Worm (Caenorhabditis elegans) whole organism, L1 larva: ENCODE results near the gene cku-80.
A peak's percentile ranks its signal among the peaks of the same experiment; 100 is the strongest.

Source experiments
- C16A3.4 ChIP-seq: fragments of 150-350 bp; optimal IDR thresholded peaks from 2 replicates; lab custom pipeline; 2014; ENCODE audit warnings: missing biosample characterization, missing genetic modification characterization
- C34B4.2 ChIP-seq: sonication (generic microtip); optimal IDR thresholded peaks from 2 replicates; lab custom pipeline; 2017; ENCODE audit warnings: mild to moderate bottlenecking, missing genetic modification characterization, missing compliant biosample characterization
- F16B12.6 ChIP-seq: fragments of 150-350 bp; optimal IDR thresholded peaks from 2 replicates; lab custom pipeline; 2014; ENCODE audit warnings: missing biosample characterization, missing genetic modification characterization
- Y116A8C.19 ChIP-seq: sonication (generic microtip); optimal IDR thresholded peaks from 2 replicates; lab custom pipeline; 2016; ENCODE audit warnings: missing compliant biosample characterization, missing genetic modification characterization, borderline replicate concordance
- alr-1 ChIP-seq: fragments of 200-800 bp; sonication (Bioruptor generic); optimal IDR thresholded peaks from 2 replicates; lab custom pipeline; 2018; ENCODE audit warnings: borderline replicate concordance, mild to moderate bottlenecking, missing genetic modification characterization, missing compliant biosample characterization
- aly-2 ChIP-seq: fragments of 150-350 bp; optimal IDR thresholded peaks from 2 replicates; lab custom pipeline; 2014; ENCODE audit warnings: missing biosample characterization, missing genetic modification characterization
- ceh-82 ChIP-seq, 3 experiments: fragments of 150-350 bp in 1 of 3; sonication (generic microtip) in 2 of 3; optimal IDR thresholded peaks; 2 replicates each; lab custom pipeline; 2014 to 2017; ENCODE audit warnings: missing biosample characterization in 3 of 3, missing genetic modification characterization in 3 of 3
- dpl-1 ChIP-seq, 3 experiments: fragments of 150-350 bp in 2 of 3; sonication (generic microtip) in 1 of 3; optimal IDR thresholded peaks; 2 replicates each; lab custom pipeline; 2014 to 2017; ENCODE audit warnings: missing biosample characterization in 3 of 3, missing genetic modification characterization in 3 of 3, missing genetic modification reagents in 3 of 3
- efl-3 ChIP-seq: fragments of 200-800 bp; sonication (Bioruptor generic); optimal IDR thresholded peaks from 2 replicates; lab custom pipeline; 2018; ENCODE audit warnings: mild to moderate bottlenecking, missing genetic modification characterization, missing compliant biosample characterization
- egl-13 ChIP-seq: sonication (generic microtip); optimal IDR thresholded peaks from 2 replicates; lab custom pipeline; 2016; ENCODE audit warnings: missing genotype, missing genetic modification reagents, missing genetic modification characterization, missing compliant biosample characterization
- fkh-8 ChIP-seq: sonication (generic microtip); optimal IDR thresholded peaks from 2 replicates; lab custom pipeline; 2016; ENCODE audit warnings: mild to moderate bottlenecking, missing genetic modification characterization, missing compliant biosample characterization
- fos-1 ChIP-seq: fragments of 150-350 bp; optimal IDR thresholded peaks from 2 replicates; lab custom pipeline; 2014; ENCODE audit warnings: missing biosample characterization, missing genetic modification characterization
- grh-1 ChIP-seq: fragments of 200-800 bp; sonication (Bioruptor generic); IDR thresholded peaks from 2 replicates; pipeline ENCODE4 v1.3.6; 2022; ENCODE audit warnings: missing genetic modification reagents, missing genetic modification characterization, missing compliant biosample characterization
- hlh-17 ChIP-seq: fragments of 200-800 bp; sonication (Bioruptor generic); optimal IDR thresholded peaks from 2 replicates; lab custom pipeline; 2018; ENCODE audit warnings: missing genetic modification characterization, mild to moderate bottlenecking, missing compliant biosample characterization, moderate library complexity, borderline replicate concordance
- hlh-4 ChIP-seq: sonication (generic microtip); optimal IDR thresholded peaks from 2 replicates; lab custom pipeline; 2016; ENCODE audit warnings: mild to moderate bottlenecking, missing genetic modification characterization, missing compliant biosample characterization
- hpl-2 ChIP-seq: fragments of 150-350 bp; optimal IDR thresholded peaks from 2 replicates; lab custom pipeline; 2014; ENCODE audit warnings: missing biosample characterization, missing genetic modification reagents, missing genetic modification characterization
- irx-1 ChIP-seq: sonication (generic microtip); optimal IDR thresholded peaks from 2 replicates; lab custom pipeline; 2016; ENCODE audit warnings: missing genetic modification characterization, missing compliant biosample characterization
- isw-1 ChIP-seq: fragments of 200-800 bp; sonication (Bioruptor generic); IDR thresholded peaks from 2 replicates; pipeline ENCODE4 v1.3.6; 2022; ENCODE audit warnings: missing genetic modification characterization, missing compliant biosample characterization
- jun-1 ChIP-seq: fragments of 150-350 bp; optimal IDR thresholded peaks from 2 replicates; lab custom pipeline; 2014; ENCODE audit warnings: missing biosample characterization, missing genetic modification reagents, missing genetic modification characterization
- lin-14 ChIP-seq: fragments of 200-800 bp; sonication (Bioruptor generic); optimal IDR thresholded peaks from 2 replicates; lab custom pipeline; 2018; ENCODE audit warnings: mild to moderate bottlenecking, missing genetic modification characterization, moderate library complexity, missing compliant biosample characterization
- lin-35 ChIP-seq, 2 experiments: fragments of 150-350 bp; optimal IDR thresholded peaks; 2 replicates each; lab custom pipeline; 2014; ENCODE audit warnings: missing biosample characterization in 2 of 2, missing genetic modification characterization in 2 of 2, missing genetic modification reagents in 2 of 2
- lir-3 ChIP-seq: sonication (generic microtip); optimal IDR thresholded peaks from 2 replicates; lab custom pipeline; 2016; ENCODE audit warnings: mild to moderate bottlenecking, missing genetic modification characterization, moderate library complexity, missing compliant biosample characterization; ENCODE audit not compliant: poor library complexity
- lsy-2 ChIP-seq, 2 experiments: fragments of 150-350 bp; optimal IDR thresholded peaks; 2 replicates each; lab custom pipeline; 2014; ENCODE audit warnings: missing biosample characterization in 2 of 2, missing genetic modification characterization in 2 of 2
- mab-9 ChIP-seq: fragments of 200-800 bp; sonication (Bioruptor generic); IDR thresholded peaks from 2 replicates; pipeline ENCODE4 v1.3.6; 2022; ENCODE audit warnings: missing genetic modification reagents, missing genetic modification characterization, missing compliant biosample characterization
- mep-1 ChIP-seq: fragments of 150-350 bp; optimal IDR thresholded peaks from 2 replicates; lab custom pipeline; 2014; ENCODE audit warnings: missing biosample characterization, missing genetic modification characterization
- nhr-11 ChIP-seq: fragments of 150-350 bp; optimal IDR thresholded peaks from 2 replicates; lab custom pipeline; 2014; ENCODE audit warnings: missing biosample characterization, missing genetic modification characterization
- nhr-237 ChIP-seq: fragments of 150-350 bp; optimal IDR thresholded peaks from 2 replicates; lab custom pipeline; 2014; ENCODE audit warnings: missing biosample characterization, missing genetic modification characterization
- nhr-28 ChIP-seq: fragments of 150-350 bp; optimal IDR thresholded peaks from 2 replicates; lab custom pipeline; 2014; ENCODE audit warnings: missing biosample characterization, missing genetic modification characterization
- nhr-71 ChIP-seq: sonication (generic microtip); optimal IDR thresholded peaks from 2 replicates; lab custom pipeline; 2016; ENCODE audit warnings: mild to moderate bottlenecking, missing genetic modification characterization, moderate library complexity, missing compliant biosample characterization
- nhr-76 ChIP-seq: sonication (generic microtip); optimal IDR thresholded peaks from 2 replicates; lab custom pipeline; 2017; ENCODE audit warnings: missing biosample characterization, missing genetic modification characterization
- nhr-77 ChIP-seq: fragments of 150-350 bp; optimal IDR thresholded peaks from 2 replicates; lab custom pipeline; 2014; ENCODE audit warnings: missing biosample characterization, missing genetic modification characterization
- nhr-85 ChIP-seq: sonication (generic microtip); peaks from one replicate; lab custom pipeline; 2016; ENCODE audit warnings: missing genetic modification characterization, inconsistent platforms, missing compliant biosample characterization
- nhr-90 ChIP-seq: sonication (generic microtip); optimal IDR thresholded peaks from 2 replicates; lab custom pipeline; 2016; ENCODE audit warnings: mild to moderate bottlenecking, missing genetic modification characterization, missing compliant biosample characterization; ENCODE audit not compliant: poor library complexity
- pax-3 ChIP-seq: fragments of 200-800 bp; sonication (Bioruptor generic); optimal IDR thresholded peaks from 2 replicates; lab custom pipeline; 2018; ENCODE audit warnings: mild to moderate bottlenecking, missing genetic modification characterization, moderate library complexity, missing compliant biosample characterization
- pqm-1 ChIP-seq: sonication (generic microtip); optimal IDR thresholded peaks from 3 replicates; lab custom pipeline; 2017; ENCODE audit warnings: missing biosample characterization, missing genetic modification characterization
- snu-23 ChIP-seq: sonication (generic microtip); optimal IDR thresholded peaks from 2 replicates; lab custom pipeline; 2016; ENCODE audit warnings: missing genetic modification characterization, missing compliant biosample characterization
- sox-4 ChIP-seq: sonication (generic microtip); optimal IDR thresholded peaks from 2 replicates; lab custom pipeline; 2016; ENCODE audit warnings: missing genetic modification characterization, missing compliant biosample characterization
- unc-130 ChIP-seq: fragments of 150-350 bp; optimal IDR thresholded peaks from 2 replicates; lab custom pipeline; 2017; ENCODE audit warnings: missing biosample characterization, missing genetic modification characterization, inconsistent platforms
- unc-62 ChIP-seq: fragments of 150-350 bp; optimal IDR thresholded peaks from 2 replicates; lab custom pipeline; 2014; ENCODE audit warnings: missing biosample characterization, missing genetic modification reagents, missing genetic modification characterization
- vab-15 ChIP-seq: sonication (generic microtip); optimal IDR thresholded peaks from 2 replicates; lab custom pipeline; 2017; ENCODE audit warnings: missing genotype, mild to moderate bottlenecking, missing genetic modification characterization, missing compliant biosample characterization
- xbp-1 ChIP-seq: sonication (generic microtip); optimal IDR thresholded peaks from 2 replicates; lab custom pipeline; 2016; ENCODE audit warnings: missing genetic modification characterization, missing compliant biosample characterization
- ztf-4 ChIP-seq: fragments of 150-350 bp; optimal IDR thresholded peaks from 2 replicates; lab custom pipeline; 2014; ENCODE audit warnings: missing biosample characterization, missing genetic modification characterization

The cku-80 gene

ce11 chrIII:4456579-4456978 lies 36.9 kb downstream of the cku-80 start (continued):
- TF ChIP-seq hpl-2 (GFP tag; lab: Kevin White, UChicago), result no peak
- no peak for TF ChIP-seq Y116A8C.19 (tag; lab: Kevin White, UChicago)

- TF ChIP-seq nhr-90 (tag; lab: Kevin White, UChicago) (no peak), sox-4 (tag; lab: Kevin White, UChicago) (no peak), unc-62 (GFP tag; lab: Kevin White, UChicago) (no peak), aly-2 (tag; lab: Kevin White, UChicago) (no peak), unc-130 (no peak), nhr-85 (tag; lab: Kevin White, UChicago) (no peak), lir-3 (tag; lab: Kevin White, UChicago) (no peak), nhr-76 (tag; lab: Kevin White, UChicago) (no peak), pqm-1 (tag; lab: Kevin White, UChicago) (no peak), C16A3.4 (no peak), jun-1 (no peak), nhr-11 (no peak), irx-1 (tag; lab: Kevin White, UChicago) (no peak), snu-23 (no peak), nhr-77 (tag; lab: Kevin White, UChicago) (no peak), dpl-1 (GFP tag; optimal IDR thresholded peaks at IDR 0.05; lab: Kevin White, UChicago) (no peak), efl-3 (GFP tag; lab: Kevin White, UChicago) (no peak), F16B12.6 (tag; lab: Kevin White, UChicago) (no peak), C34B4.2 (tag; lab: Kevin White, UChicago) (no peak), ztf-4 (tag; lab: Kevin White, UChicago) (no peak), xbp-1 (no peak), nhr-28 (tag; lab: Kevin White, UChicago) (no peak), ceh-82 (tag; optimal IDR thresholded peaks at IDR 0.05; lab: Kevin White, UChicago) (peak in 1 of 3 experiments; percentile 3), hpl-2 (GFP tag; lab: Kevin White, UChicago) (no peak), mab-9 (no peak), Y116A8C.19 (tag; lab: Kevin White, UChicago) (no peak), hlh-17 (no peak), nhr-237 (no peak), isw-1 (GFP tag; lab: Robert Waterston, UW) (no peak), egl-13 (tag; lab: Kevin White, UChicago) (peak; percentile 0), vab-15 (no peak), hlh-4 (tag; lab: Kevin White, UChicago) (no peak), alr-1 (tag; lab: Kevin White, UChicago) (no peak), fkh-8 (peak; percentile 58), nhr-71 (tag; lab: Kevin White, UChicago) (no peak), lin-14 (GFP tag; lab: Kevin White, UChicago) (peak; percentile 63), lsy-2 (tag; optimal IDR thresholded peaks at IDR 0.05; lab: Kevin White, UChicago) (peak in 1 of 2 experiments; percentile 5), lin-35 (GFP tag; optimal IDR thresholded peaks at IDR 0.05; lab: Kevin White, UChicago) (no peak), fos-1 (no peak)
Observed at ce11 chrIII:4460242-4460641, 40.6 kb downstream of the cku-80 start.

- TF ChIP-seq pax-3 (tag; lab: Kevin White, UChicago) (no peak), grh-1 (GFP tag; lab: Robert Waterston, UW) (no peak), pqm-1 (tag; lab: Kevin White, UChicago) (no peak), alr-1 (tag; lab: Kevin White, UChicago) (no peak), nhr-28 (tag; lab: Kevin White, UChicago) (no peak), mep-1 (no peak), fkh-8 (no peak), F16B12.6 (tag; lab: Kevin White, UChicago) (no peak), fos-1 (no peak)
Observed at ce11 chrIII:4461337-4461736, 41.7 kb downstream of the cku-80 start.
